Worm (Caenorhabditis elegans): ENCODE results near the gene ZK666.12.

Gene ZK666.12

ce11 chrII:10523583-10523982 is 27.6 kb downstream of the ZK666.12 start, which contains the start of gene F59B10.5:
F59B10.5 (minus strand) TSS chrII:10523683.
- no peak for TF ChIP-seq hnd-1 (tag; optimal IDR thresholded peaks at IDR 0.05)

- no peak for TF ChIP-seq tbx-11 (GFP tag; IDR thresholded peaks at IDR 0.05)
- no peak for TF ChIP-seq hmbx-1 (tag; optimal IDR thresholded peaks at IDR 0.05)
- TF ChIP-seq ceh-13 (GFP tag; optimal IDR thresholded peaks at IDR 0.05) = no peak
Measured at ce11 chrII:10524374-10524773, 28.4 kb downstream of the ZK666.12 start, which contains the start of gene F59B10.6. F59B10.6 (minus strand) TSS chrII:10524474.

- TF ChIP-seq hmg-4 (GFP tag; optimal IDR thresholded peaks at IDR 0.05) (no peak), pes-1 (GFP tag; IDR thresholded peaks at IDR 0.05) (no peak), tra-4 (tag; optimal IDR thresholded peaks at IDR 0.05) (no peak), aly-1 (tag; optimal IDR thresholded peaks at IDR 0.05) (no peak), ceh-36 (tag; optimal IDR thresholded peaks at IDR 0.05) (no peak), ama-1 (optimal IDR thresholded peaks at IDR 0.05) (no peak), ceh-13 (GFP tag; optimal IDR thresholded peaks at IDR 0.05) (no peak), tbx-37 (GFP tag; conservative IDR thresholded peaks at IDR 0.05) (no peak)
Measured at ce11 chrII:10525134-10525533, 29.1 kb downstream of the ZK666.12 start.

ce11 chrII:10527649-10528134 is 31.7 kb downstream of the ZK666.12 start, which contains the start of gene mab-10:
mab-10 (plus strand) TSS chrII:10528084.
- TF ChIP-seq scrt-1 (GFP tag; IDR thresholded peaks at IDR 0.05) = peak; percentile 59; the same call in 1 of the 2 replicates
- no peak for TF ChIP-seq F13C5.2 (tag; optimal IDR thresholded peaks at IDR 0.05)

ce11 chrII:10529218-10529751 is 33.3 kb downstream of the ZK666.12 start:
- TF ChIP-seq tbx-37 (GFP tag; conservative IDR thresholded peaks at IDR 0.05) (0 out of 2 replicates have a peak, but pooled peaks have one; percentile 15), ets-7 (tag; optimal IDR thresholded peaks at IDR 0.05) (no peak)

ce11 chrII:10530907-10531306 is 34.9 kb downstream of the ZK666.12 start:
- TF ChIP-seq pes-1 (GFP tag; IDR thresholded peaks at IDR 0.05) (no peak), ama-1 (optimal IDR thresholded peaks at IDR 0.05) (no peak), sea-1 (GFP tag; conservative IDR thresholded peaks at IDR 0.05) (no peak), ceh-36 (tag; optimal IDR thresholded peaks at IDR 0.05) (no peak)

- TF ChIP-seq pes-1 (GFP tag; IDR thresholded peaks at IDR 0.05) (no peak), aly-1 (tag; optimal IDR thresholded peaks at IDR 0.05) (no peak), tbx-37 (GFP tag; conservative IDR thresholded peaks at IDR 0.05) (no peak), ets-7 (tag; optimal IDR thresholded peaks at IDR 0.05) (no peak), tbx-11 (GFP tag; IDR thresholded peaks at IDR 0.05) (no peak), flt-1 (GFP tag; IDR thresholded peaks at IDR 0.05) (no peak), scrt-1 (GFP tag; IDR thresholded peaks at IDR 0.05) (no peak), B0310.2 (tag; optimal IDR thresholded peaks at IDR 0.05) (no peak), hmg-4 (GFP tag; optimal IDR thresholded peaks at IDR 0.05) (no peak), hnd-1 (tag; optimal IDR thresholded peaks at IDR 0.05) (no peak), ceh-36 (tag; optimal IDR thresholded peaks at IDR 0.05) (no peak), ama-1 (optimal IDR thresholded peaks at IDR 0.05) (no peak), sea-1 (GFP tag; conservative IDR thresholded peaks at IDR 0.05) (no peak), F13C5.2 (tag; optimal IDR thresholded peaks at IDR 0.05) (no peak), hmbx-1 (tag; optimal IDR thresholded peaks at IDR 0.05) (no peak), ceh-13 (GFP tag; optimal IDR thresholded peaks at IDR 0.05) (no peak), tra-4 (tag; optimal IDR thresholded peaks at IDR 0.05) (no peak)
Measured at ce11 chrII:10531604-10532003, 35.6 kb downstream of the ZK666.12 start.

- no peak for TF ChIP-seq tbx-37 (GFP tag; conservative IDR thresholded peaks at IDR 0.05)
- TF ChIP-seq flt-1 (GFP tag; IDR thresholded peaks at IDR 0.05) = no peak
- TF ChIP-seq hnd-1 (tag; optimal IDR thresholded peaks at IDR 0.05) = no peak
- TF ChIP-seq ceh-13 (GFP tag; optimal IDR thresholded peaks at IDR 0.05) = no peak
- TF ChIP-seq sea-1 (GFP tag; conservative IDR thresholded peaks at IDR 0.05) = no peak
- TF ChIP-seq tra-4 (tag; optimal IDR thresholded peaks at IDR 0.05) = no peak
- no peak for TF ChIP-seq pes-1 (GFP tag; IDR thresholded peaks at IDR 0.05)
- no peak for TF ChIP-seq F13C5.2 (tag; optimal IDR thresholded peaks at IDR 0.05)
- no peak for TF ChIP-seq ets-7 (tag; optimal IDR thresholded peaks at IDR 0.05)
- TF ChIP-seq tbx-11 (GFP tag; IDR thresholded peaks at IDR 0.05) = no peak
- TF ChIP-seq scrt-1 (GFP tag; IDR thresholded peaks at IDR 0.05) = no peak
- no peak for TF ChIP-seq ceh-36 (tag; optimal IDR thresholded peaks at IDR 0.05)
- TF ChIP-seq B0310.2 (tag; optimal IDR thresholded peaks at IDR 0.05) = no peak
Measured at ce11 chrII:10533985-10534384, 38.0 kb downstream of the ZK666.12 start.

- no peak for TF ChIP-seq flt-1 (GFP tag; IDR thresholded peaks at IDR 0.05)
- no peak for TF ChIP-seq tbx-37 (GFP tag; conservative IDR thresholded peaks at IDR 0.05)
- TF ChIP-seq tra-4 (tag; optimal IDR thresholded peaks at IDR 0.05) = no peak
- TF ChIP-seq hmg-4 (GFP tag; optimal IDR thresholded peaks at IDR 0.05) = no peak
- no peak for TF ChIP-seq aly-1 (tag; optimal IDR thresholded peaks at IDR 0.05)
Measured at ce11 chrII:10537571-10537970, 41.6 kb downstream of the ZK666.12 start, which contains the start of gene R166.2. R166.2 (minus strand) TSS chrII:10537671.
